Worm (Caenorhabditis elegans) whole organism, L2 larva: Measurements from ENCODE around the gene K01D12.9.

Experiments
- ceh-82 ChIP-seq: fragments of 150-350 bp; optimal IDR thresholded peaks from 2 replicates; lab custom pipeline; 2014; ENCODE audit warnings: missing biosample characterization, missing genetic modification characterization
- lin-39 ChIP-seq: fragments of 150-350 bp; optimal IDR thresholded peaks from 2 replicates; lab custom pipeline; 2014; ENCODE audit warnings: missing biosample characterization, missing genetic modification reagents, missing genetic modification characterization
- mab-5 ChIP-seq: fragments of 150-350 bp; optimal IDR thresholded peaks from 2 replicates; lab custom pipeline; 2014; ENCODE audit warnings: missing biosample characterization, missing genetic modification characterization
- nhr-11 ChIP-seq: fragments of 150-350 bp; optimal IDR thresholded peaks from 2 replicates; lab custom pipeline; 2014; ENCODE audit warnings: missing biosample characterization, missing genetic modification characterization
- nhr-77 ChIP-seq: fragments of 150-350 bp; optimal IDR thresholded peaks from 2 replicates; lab custom pipeline; 2014; ENCODE audit warnings: missing biosample characterization, missing genetic modification characterization
- peb-1 ChIP-seq: fragments of 150-350 bp; optimal IDR thresholded peaks from 2 replicates; lab custom pipeline; 2014; ENCODE audit warnings: missing biosample characterization, missing genetic modification characterization
- snpc-4 ChIP-seq: fragments of 150-350 bp; optimal IDR thresholded peaks from 2 replicates; lab custom pipeline; 2014; ENCODE audit warnings: missing biosample characterization, missing genetic modification characterization

DNA sequence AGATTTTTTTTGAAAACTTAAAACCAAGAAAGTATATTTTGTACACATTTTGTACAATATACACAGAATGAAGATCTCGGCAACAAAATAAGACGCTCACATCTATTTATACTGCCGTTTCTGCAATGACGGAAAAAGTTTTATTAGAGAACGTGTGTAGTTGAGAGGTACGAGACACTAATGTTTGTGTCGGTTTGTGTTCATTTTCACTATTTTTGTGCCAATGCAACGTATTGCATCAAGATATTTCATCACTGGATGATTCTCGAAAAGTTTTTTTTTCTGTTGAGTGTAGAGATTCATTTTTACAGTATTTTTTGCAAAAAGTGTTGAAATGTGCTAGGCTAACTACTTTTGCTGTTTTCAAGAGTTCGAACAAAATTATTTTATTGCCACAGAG is 4.6 kb upstream of the K01D12.9 start:
- TF ChIP-seq nhr-77 (tag; lab: Kevin White, UChicago) (no peak), snpc-4 (tag; lab: Kevin White, UChicago) (no peak), nhr-11 (tag; lab: Kevin White, UChicago) (no peak), lin-39 (tag; lab: Kevin White, UChicago) (no peak), mab-5 (no peak), peb-1 (tag; lab: Kevin White, UChicago) (no peak), ceh-82 (no peak)
